Worm (Caenorhabditis elegans) whole organism, L4 larva: ENCODE data around the gene F32D1.7.
A peak's percentile ranks its signal among the peaks of the same experiment; 100 is the strongest.

Experiments used
- R02D3.7 ChIP-seq: fragments of 150-350 bp; sonication (generic microtip); optimal IDR thresholded peaks from 3 replicates; lab custom pipeline; 2014; ENCODE audit warnings: missing biosample characterization, missing genetic modification characterization
- ama-1 ChIP-seq: fragments of 150-350 bp; optimal IDR thresholded peaks from 2 replicates; lab custom pipeline; 2014; ENCODE audit warnings: inconsistent platforms, mixed read lengths
- ceh-82 ChIP-seq: sonication (generic microtip); optimal IDR thresholded peaks from 2 replicates; lab custom pipeline; 2017; ENCODE audit warnings: missing biosample characterization, missing genetic modification characterization
- duxl-1 ChIP-seq: sonication (generic microtip); optimal IDR thresholded peaks from 2 replicates; lab custom pipeline; 2016; ENCODE audit warnings: mild to moderate bottlenecking, missing genetic modification characterization, moderate library complexity, missing compliant biosample characterization; ENCODE audit not compliant: poor library complexity
- fos-1 ChIP-seq: fragments of 150-350 bp; optimal IDR thresholded peaks from 2 replicates; lab custom pipeline; 2014; ENCODE audit warnings: missing biosample characterization, missing genetic modification characterization
- jun-1 ChIP-seq: fragments of 150-350 bp; optimal IDR thresholded peaks from 2 replicates; lab custom pipeline; 2014; ENCODE audit warnings: missing biosample characterization, missing genetic modification reagents, missing genetic modification characterization
- lin-1 ChIP-seq: fragments of 200-800 bp; sonication (Bioruptor generic); IDR thresholded peaks from 2 replicates; pipeline ENCODE4 v1.3.6; 2022; ENCODE audit warnings: missing genetic modification reagents, missing genetic modification characterization, missing compliant biosample characterization
- lin-13 ChIP-seq: fragments of 150-350 bp; optimal IDR thresholded peaks from 2 replicates; lab custom pipeline; 2014; ENCODE audit warnings: missing biosample characterization, missing genetic modification reagents, missing genetic modification characterization
- lsy-2 ChIP-seq, 2 experiments: fragments of 150-350 bp in 1 of 2; sonication (generic microtip) in 1 of 2; optimal IDR thresholded peaks; 2 replicates each; lab custom pipeline; 2014 to 2017; ENCODE audit warnings: missing biosample characterization in 2 of 2, missing genetic modification characterization in 2 of 2
- madf-5 ChIP-seq, 2 experiments: fragments of 200-800 bp; sonication (Bioruptor generic); IDR thresholded peaks; 2 replicates each; pipeline ENCODE4 v1.3.6; 2022; ENCODE audit warnings: missing compliant biosample characterization in 2 of 2, missing genetic modification characterization in 2 of 2
- nhr-25 ChIP-seq: sonication (generic microtip); optimal IDR thresholded peaks from 2 replicates; lab custom pipeline; 2017; ENCODE audit warnings: missing genetic modification characterization, mild to moderate bottlenecking, missing compliant biosample characterization, antibody characterized with exemption, moderate library complexity, borderline replicate concordance; ENCODE audit not compliant: insufficient read depth
- nhr-28 ChIP-seq: fragments of 150-350 bp; optimal IDR thresholded peaks from 2 replicates; lab custom pipeline; 2014; ENCODE audit warnings: missing biosample characterization, missing genetic modification characterization

ce11 chrV:4345714-4346113, 30.3 kb downstream of the F32D1.7 start, which contains the start of gene figl-1:
- TF ChIP-seq lin-13 (GFP tag; lab: Kevin White, UChicago) (no peak), duxl-1 (tag; lab: Kevin White, UChicago) (no peak), jun-1 (tag; lab: Kevin White, UChicago) (no peak), nhr-28 (tag; lab: Kevin White, UChicago) (no peak), R02D3.7 (tag; lab: Kevin White, UChicago) (no peak), nhr-25 (tag; lab: Kevin White, UChicago) (no peak), fos-1 (tag; lab: Kevin White, UChicago) (no peak), ama-1 (lab: Kevin White, UChicago) (peak; percentile 74), lin-1 (no peak), lsy-2 (tag; optimal IDR thresholded peaks at IDR 0.05; lab: Kevin White, UChicago) (no peak), ceh-82 (tag; lab: Kevin White, UChicago) (no peak), madf-5 (GFP tag; IDR thresholded peaks at IDR 0.05; lab: Robert Waterston, UW) (no peak)
